Worm (Caenorhabditis elegans): Measurements from ENCODE around the gene tag-290.
A peak's percentile ranks its signal among the peaks of the same experiment; 100 is the strongest.

The tag-290 gene

ce11 chrV:11631128-11631527 lies 18.0 kb downstream of the tag-290 start:
- peak in 1 of 2 experiments; percentile 64 for TF ChIP-seq unc-62 (GFP tag; optimal IDR thresholded peaks at IDR 0.05 in 1 of 2)
- no peak for TF ChIP-seq unc-62 (tag; optimal IDR thresholded peaks at IDR 0.05)
- TF ChIP-seq arid-1 (GFP tag; conservative IDR thresholded peaks at IDR 0.05), result no peak

ce11 chrV:11635587-11635986 lies 22.5 kb downstream of the tag-290 start:
- TF ChIP-seq aha-1 (tag) (peak; percentile 97), spr-1 (tag; optimal IDR thresholded peaks at IDR 0.05) (no peak)

DNA sequence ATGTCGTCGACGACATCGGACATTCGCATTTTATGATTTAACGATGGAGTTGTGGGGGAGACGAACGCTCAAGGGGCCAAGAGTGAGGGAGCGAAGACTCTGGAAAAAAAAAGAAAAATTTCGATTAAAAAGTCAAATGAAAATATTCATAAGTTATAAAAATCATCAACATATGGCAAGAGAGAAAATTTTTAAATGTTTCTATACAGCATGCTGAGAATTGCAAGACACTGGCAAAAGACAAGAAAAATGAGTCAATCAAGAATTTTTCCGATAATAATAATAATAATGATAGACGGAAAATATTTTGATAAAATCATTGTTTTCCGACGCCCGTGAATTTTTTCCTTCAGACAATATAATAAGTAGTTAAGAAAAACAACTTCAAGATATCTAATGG lies 24.1 kb downstream of the tag-290 start, which contains the start of gene sipa-1:
TSS of gene sipa-1 (minus strand) at position 101 of the 400 bp plus-strand sequence.
- TF ChIP-seq dmd-9 (GFP tag; IDR thresholded peaks at IDR 0.05), result no peak
- no peak for TF ChIP-seq skn-1 (tag; optimal IDR thresholded peaks at IDR 0.05)
- no peak for TF ChIP-seq hlh-11 (tag; optimal IDR thresholded peaks at IDR 0.05)
- TF ChIP-seq F10B5.3 (tag; optimal IDR thresholded peaks at IDR 0.05), result no peak

DNA sequence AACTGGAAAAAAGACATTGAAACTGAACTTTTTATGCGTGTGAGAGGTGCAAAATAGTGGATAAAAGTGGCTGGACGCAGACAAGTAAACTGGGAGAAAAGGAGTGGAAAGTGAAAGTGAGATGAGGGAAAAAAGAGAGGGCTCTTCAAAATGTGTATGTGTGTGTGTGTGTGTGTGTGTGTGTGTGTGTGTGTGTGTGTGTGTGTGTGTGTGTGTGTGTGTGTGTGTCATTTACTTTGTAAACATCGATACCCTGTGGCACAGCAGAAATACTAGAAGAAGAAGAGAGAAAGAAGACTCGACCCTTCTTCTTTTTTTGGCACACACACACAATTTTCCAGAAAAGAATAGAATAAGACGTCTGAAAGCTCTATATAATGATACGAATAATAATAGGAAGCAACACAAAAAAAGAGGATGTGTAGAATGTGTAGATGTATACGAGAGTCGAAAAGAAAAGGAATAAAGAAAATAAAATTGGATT lies 25.6 kb downstream of the tag-290 start:
- TF ChIP-seq saeg-2 (GFP tag; IDR thresholded peaks at IDR 0.05) (0 out of 2 replicates have a peak, but pooled peaks have one; percentile 17), nhr-28 (tag; optimal IDR thresholded peaks at IDR 0.05) (peak; percentile 35), nhr-11 (tag; optimal IDR thresholded peaks at IDR 0.05) (peak; percentile 65), hlh-11 (tag; optimal IDR thresholded peaks at IDR 0.05) (peak; percentile 55), unc-62 (GFP tag; optimal IDR thresholded peaks at IDR 0.05 in 1 of 2) (peak in 1 of 2 experiments; percentile 75), unc-62 (tag; optimal IDR thresholded peaks at IDR 0.05) (no peak), unc-130 (GFP tag; optimal IDR thresholded peaks at IDR 0.05) (no peak), madf-9 (GFP tag; conservative IDR thresholded peaks at IDR 0.05) (no peak), dve-1 (tag; optimal IDR thresholded peaks at IDR 0.05; ENCODE audit: insufficient read depth) (peak; percentile 62), zip-2 (tag; optimal IDR thresholded peaks at IDR 0.05) (no peak), fos-1 (tag; optimal IDR thresholded peaks at IDR 0.05) (no peak), hlh-30 (tag; optimal IDR thresholded peaks at IDR 0.05; ENCODE audit: insufficient read depth) (peak; percentile 74), nhr-6 (tag; optimal IDR thresholded peaks at IDR 0.05) (peak; percentile 27), egl-43 (GFP tag; IDR thresholded peaks at IDR 0.05) (peak; percentile 69; the same call in 1 of the 2 replicates), T20F7.1 (GFP tag; optimal IDR thresholded peaks at IDR 0.05) (no peak), hmg-1.1 (GFP tag; IDR thresholded peaks at IDR 0.05) (peak; percentile 63), dmd-6 (GFP tag; IDR thresholded peaks at IDR 0.05) (peak; percentile 33; the same call in 1 of the 2 replicates), hif-1 (tag; optimal IDR thresholded peaks at IDR 0.05) (peak in 1 of 2 experiments; percentile 60), ceh-20 (GFP tag; IDR thresholded peaks at IDR 0.05) (peak; percentile 76), daf-16 (GFP tag; optimal IDR thresholded peaks at IDR 0.05) (peak in 1 of 2 experiments; percentile 46), daf-16 (tag; optimal IDR thresholded peaks at IDR 0.05) (no peak), ctbp-1 (GFP tag; IDR thresholded peaks at IDR 0.05) (peak; percentile 63; the same call in 1 of the 2 replicates), mep-1 (tag; optimal IDR thresholded peaks at IDR 0.05) (peak; percentile 50), pha-4 (GFP tag; IDR thresholded peaks at IDR 0.05) (no peak), pha-4 (tag; optimal IDR thresholded peaks at IDR 0.05) (peak; percentile 73), lsy-2 (tag; optimal IDR thresholded peaks at IDR 0.05) (peak; percentile 39 to 58), aha-1 (tag) (peak; percentile 95), rbr-2 (tag; optimal IDR thresholded peaks at IDR 0.05) (peak; percentile 50), mes-2 (tag; optimal IDR thresholded peaks at IDR 0.05; ENCODE audit: poor library complexity, severe bottlenecking) (peak; percentile 48), mdl-1 (tag; optimal IDR thresholded peaks at IDR 0.05) (no peak)
